Fruit fly (Drosophila melanogaster): Measurements from ENCODE around the gene CG31548.

DNA sequence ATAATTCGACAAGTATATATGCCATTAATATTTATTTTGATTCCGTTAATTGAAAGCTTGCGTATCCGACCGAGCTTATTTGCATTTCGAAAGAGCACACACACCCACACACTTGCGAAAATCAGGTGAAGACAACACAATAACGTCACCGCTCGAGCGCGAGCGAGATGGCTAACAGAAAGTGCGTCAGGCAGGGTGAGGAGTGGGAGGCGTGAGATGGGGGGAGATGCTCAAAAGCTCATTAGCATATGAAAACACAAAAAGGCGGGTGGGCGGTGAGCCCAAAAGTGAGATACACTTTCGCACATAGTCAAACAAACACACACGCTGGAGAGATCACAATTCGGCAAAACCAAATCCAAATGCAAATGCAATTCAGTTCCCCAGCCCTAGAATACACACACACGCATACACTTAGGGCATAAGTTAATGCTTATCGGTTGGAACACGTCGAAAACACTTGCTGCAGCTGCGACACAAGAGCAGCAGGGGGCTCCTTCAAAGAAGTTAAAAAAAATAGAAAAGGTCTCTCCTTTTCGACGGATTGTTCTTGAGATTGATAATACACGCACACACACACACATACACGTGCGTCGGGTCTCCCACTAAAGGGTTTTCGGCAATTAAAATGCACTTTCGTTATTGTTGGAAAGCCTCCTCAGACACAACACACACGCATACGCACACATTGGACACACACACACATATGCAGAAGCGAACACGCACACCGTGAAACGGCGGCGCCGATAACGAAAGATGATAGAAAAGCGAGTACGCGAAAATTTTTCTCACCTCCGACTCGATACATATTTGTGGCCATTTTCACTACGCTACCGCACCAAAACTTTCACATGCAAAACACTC, 11.3 kb upstream of the CG31548 start:
- TF ChIP-seq psq (optimal IDR thresholded peaks at IDR 0.05) (no peak), h (optimal IDR thresholded peaks at IDR 0.05) (no peak), Sin3A (optimal IDR thresholded peaks at IDR 0.05) (no peak), ttk (optimal IDR thresholded peaks at IDR 0.05) (no peak), Myc (optimal IDR thresholded peaks at IDR 0.05) (no peak)

All from Kc167 (cell line).